Worm (Caenorhabditis elegans): ENCODE data around the gene F37C12.18.

Gene F37C12.18

ce11 chrIII:7188300-7189052, 6.7 kb downstream of the F37C12.18 start, which contains the start of the genes F37C12.21 and F37C12.10:
TSS of gene F37C12.21 (plus strand) at chrIII:7188357.
TSS of gene F37C12.10 (minus strand) at chrIII:7188384.
- TF ChIP-seq fos-1 (tag; optimal IDR thresholded peaks at IDR 0.05) (peak; percentile 59), nhr-6 (tag; optimal IDR thresholded peaks at IDR 0.05) (no peak)

ce11 chrIII:7185473-7185872, 9.8 kb downstream of the F37C12.18 start, which contains the start of gene F37C12.14:
TSS of gene F37C12.14 (minus strand) at chrIII:7185573.
- TF ChIP-seq elt-3 (tag; optimal IDR thresholded peaks at IDR 0.05) (no peak), ztf-4 (tag; optimal IDR thresholded peaks at IDR 0.05) (no peak), nhr-237 (tag; optimal IDR thresholded peaks at IDR 0.05) (no peak), lsy-2 (tag; optimal IDR thresholded peaks at IDR 0.05) (no peak), unc-39 (tag; optimal IDR thresholded peaks at IDR 0.05) (no peak), nhr-12 (tag; optimal IDR thresholded peaks at IDR 0.05) (no peak)

ce11 chrIII:7184022-7184421, 11.2 kb downstream of the F37C12.18 start, which contains the start of gene yju-2:
TSS of gene yju-2 (plus strand) at chrIII:7184336.
- TF ChIP-seq gmeb-1 (tag; optimal IDR thresholded peaks at IDR 0.05) (peak; percentile 59), elt-3 (tag; optimal IDR thresholded peaks at IDR 0.05) (no peak), C34F6.9 (tag; optimal IDR thresholded peaks at IDR 0.05) (peak; percentile 92), R02D3.7 (tag; optimal IDR thresholded peaks at IDR 0.05) (no peak), elt-1 (tag; optimal IDR thresholded peaks at IDR 0.05) (no peak), skn-1 (tag; optimal IDR thresholded peaks at IDR 0.05) (peak; percentile 15), egl-27 (tag; optimal IDR thresholded peaks at IDR 0.05) (no peak), fos-1 (tag; optimal IDR thresholded peaks at IDR 0.05) (peak; percentile 32), nhr-129 (tag; optimal IDR thresholded peaks at IDR 0.05) (peak; percentile 82), sma-3 (GFP tag; optimal IDR thresholded peaks at IDR 0.05) (peak; percentile 34), ztf-1 (GFP tag; conservative IDR thresholded peaks at IDR 0.05) (no peak), nhr-6 (tag; optimal IDR thresholded peaks at IDR 0.05) (no peak), aly-2 (tag; optimal IDR thresholded peaks at IDR 0.05) (no peak), blmp-1 (tag; optimal IDR thresholded peaks at IDR 0.05; ENCODE audit: insufficient read depth) (no peak), ama-1 (optimal IDR thresholded peaks at IDR 0.05) (peak; percentile 15), lin-13 (GFP tag; optimal IDR thresholded peaks at IDR 0.05) (peak; percentile 36), nhr-25 (tag; optimal IDR thresholded peaks at IDR 0.05) (peak; percentile 54), lin-11 (tag; optimal IDR thresholded peaks at IDR 0.05) (no peak), nhr-21 (tag; optimal IDR thresholded peaks at IDR 0.05) (peak; percentile 32), lsy-2 (tag; optimal IDR thresholded peaks at IDR 0.05) (peak; percentile 29 to 82), ztf-11 (tag; optimal IDR thresholded peaks at IDR 0.05) (no peak), peb-1 (tag; optimal IDR thresholded peaks at IDR 0.05) (no peak), F13H6.1 (tag; optimal IDR thresholded peaks at IDR 0.05) (peak; percentile 35), nhr-10 (tag; optimal IDR thresholded peaks at IDR 0.05) (no peak), zag-1 (tag; optimal IDR thresholded peaks at IDR 0.05) (no peak), alr-1 (tag; optimal IDR thresholded peaks at IDR 0.05) (no peak), ztf-4 (tag; optimal IDR thresholded peaks at IDR 0.05) (peak; percentile 36), nhr-12 (tag; optimal IDR thresholded peaks at IDR 0.05) (no peak), unc-55 (GFP tag; optimal IDR thresholded peaks at IDR 0.05) (peak; percentile 87), Y55F3AM.14 (GFP tag; optimal IDR thresholded peaks at IDR 0.05) (no peak), ceh-82 (tag; optimal IDR thresholded peaks at IDR 0.05) (no peak), lin-39 (tag; optimal IDR thresholded peaks at IDR 0.05) (no peak), ceh-16 (tag; optimal IDR thresholded peaks at IDR 0.05) (no peak), mab-5 (tag; optimal IDR thresholded peaks at IDR 0.05) (no peak), nhr-237 (tag; optimal IDR thresholded peaks at IDR 0.05) (no peak), ZK546.5 (tag; optimal IDR thresholded peaks at IDR 0.05) (no peak), snpc-4 (tag; optimal IDR thresholded peaks at IDR 0.05) (no peak), unc-39 (tag; optimal IDR thresholded peaks at IDR 0.05) (no peak), sem-4 (tag; optimal IDR thresholded peaks at IDR 0.05) (peak; percentile 47), sma-9 (GFP tag; optimal IDR thresholded peaks at IDR 0.05) (peak; percentile 49), sma-9 (tag; optimal IDR thresholded peaks at IDR 0.05) (no peak), nhr-77 (tag; optimal IDR thresholded peaks at IDR 0.05) (no peak), nhr-23 (tag; optimal IDR thresholded peaks at IDR 0.05) (no peak), unc-62 (GFP tag; optimal IDR thresholded peaks at IDR 0.05) (no peak), nhr-11 (tag; optimal IDR thresholded peaks at IDR 0.05) (no peak), mdl-1 (tag; optimal IDR thresholded peaks at IDR 0.05) (no peak), mbf-1 (tag; optimal IDR thresholded peaks at IDR 0.05) (no peak), crh-2 (tag; optimal IDR thresholded peaks at IDR 0.05) (peak; percentile 67), dmd-4 (tag; optimal IDR thresholded peaks at IDR 0.05) (no peak)
